Worm (Caenorhabditis elegans) whole organism, L1 larva: Measurements from ENCODE around the gene C15C7.4.

Experiments
- C04F5.9 ChIP-seq: sonication (generic microtip); optimal IDR thresholded peaks from 2 replicates; lab custom pipeline; 2016; ENCODE audit warnings: missing genetic modification characterization, missing compliant biosample characterization
- F16B12.6 ChIP-seq: fragments of 150-350 bp; optimal IDR thresholded peaks from 2 replicates; lab custom pipeline; 2014; ENCODE audit warnings: missing biosample characterization, missing genetic modification characterization
- blmp-1 ChIP-seq: fragments of 150-350 bp; optimal IDR thresholded peaks from 2 replicates; lab custom pipeline; 2014; ENCODE audit warnings: missing biosample characterization, missing genetic modification characterization
- ceh-90 ChIP-seq: sonication (generic microtip); optimal IDR thresholded peaks from 2 replicates; lab custom pipeline; 2016; ENCODE audit warnings: missing genetic modification characterization, missing compliant biosample characterization
- ces-1 ChIP-seq: fragments of 150-350 bp; optimal IDR thresholded peaks from 2 replicates; lab custom pipeline; 2014; ENCODE audit warnings: missing biosample characterization, missing genetic modification reagents, missing genetic modification characterization
- efl-1 ChIP-seq, 4 experiments: fragments of 150-350 bp; optimal IDR thresholded peaks in 3 of 4; peaks in 1 of 4; 1 replicate in 1 of 4; 2 replicates in 3 of 4; lab custom pipeline; 2014; ENCODE audit warnings: missing biosample characterization in 2 of 4, missing genetic modification characterization in 2 of 4, missing genetic modification reagents in 2 of 4
- efl-3 ChIP-seq: fragments of 200-800 bp; sonication (Bioruptor generic); optimal IDR thresholded peaks from 2 replicates; lab custom pipeline; 2018; ENCODE audit warnings: mild to moderate bottlenecking, missing genetic modification characterization, missing compliant biosample characterization
- elt-2 ChIP-seq: sonication (generic microtip); optimal IDR thresholded peaks from 2 replicates; lab custom pipeline; 2016; ENCODE audit warnings: missing genetic modification characterization, mild to moderate bottlenecking, inconsistent platforms, missing compliant biosample characterization, missing genetic modification reagents
- elt-3 ChIP-seq, 6 experiments: fragments of 150-350 bp in 1 of 6; sonication (generic microtip); optimal IDR thresholded peaks; 2 replicates each; lab custom pipeline; 2017 to 2018; ENCODE audit warnings: missing biosample characterization in 6 of 6, missing genetic modification characterization in 6 of 6, inconsistent platforms in 1 of 6
- fkh-4 ChIP-seq: sonication (generic microtip); optimal IDR thresholded peaks from 2 replicates; lab custom pipeline; 2016; ENCODE audit warnings: missing compliant biosample characterization, missing genetic modification characterization, borderline replicate concordance
- grh-1 ChIP-seq: fragments of 200-800 bp; sonication (Bioruptor generic); IDR thresholded peaks from 2 replicates; pipeline ENCODE4 v1.3.6; 2022; ENCODE audit warnings: missing genetic modification reagents, missing genetic modification characterization, missing compliant biosample characterization
- irx-1 ChIP-seq: sonication (generic microtip); optimal IDR thresholded peaks from 2 replicates; lab custom pipeline; 2016; ENCODE audit warnings: missing genetic modification characterization, missing compliant biosample characterization
- jun-1 ChIP-seq: fragments of 150-350 bp; optimal IDR thresholded peaks from 2 replicates; lab custom pipeline; 2014; ENCODE audit warnings: missing biosample characterization, missing genetic modification reagents, missing genetic modification characterization
- lin-13 ChIP-seq: fragments of 150-350 bp; optimal IDR thresholded peaks from 2 replicates; lab custom pipeline; 2014; ENCODE audit warnings: missing biosample characterization, missing genetic modification reagents, missing genetic modification characterization
- lin-14 ChIP-seq: fragments of 200-800 bp; sonication (Bioruptor generic); optimal IDR thresholded peaks from 2 replicates; lab custom pipeline; 2018; ENCODE audit warnings: mild to moderate bottlenecking, missing genetic modification characterization, moderate library complexity, missing compliant biosample characterization
- lin-15B ChIP-seq: fragments of 150-350 bp; sonication (generic microtip); optimal IDR thresholded peaks from 3 replicates; lab custom pipeline; 2014; ENCODE audit warnings: missing biosample characterization, missing genetic modification characterization
- lin-35 ChIP-seq, 2 experiments: fragments of 150-350 bp; optimal IDR thresholded peaks; 2 replicates each; lab custom pipeline; 2014; ENCODE audit warnings: missing biosample characterization in 2 of 2, missing genetic modification characterization in 2 of 2, missing genetic modification reagents in 2 of 2
- lin-39 ChIP-seq: fragments of 150-350 bp; optimal IDR thresholded peaks from 2 replicates; lab custom pipeline; 2014; ENCODE audit warnings: missing biosample characterization, missing genetic modification reagents, missing genetic modification characterization
- mep-1 ChIP-seq: fragments of 150-350 bp; optimal IDR thresholded peaks from 2 replicates; lab custom pipeline; 2014; ENCODE audit warnings: missing biosample characterization, missing genetic modification characterization
- nhr-12 ChIP-seq: sonication (generic microtip); optimal IDR thresholded peaks from 2 replicates; lab custom pipeline; 2017; ENCODE audit warnings: missing biosample characterization, missing genetic modification characterization
- nhr-20 ChIP-seq: sonication (generic microtip); optimal IDR thresholded peaks from 2 replicates; lab custom pipeline; 2016; ENCODE audit warnings: mild to moderate bottlenecking, missing genetic modification characterization, missing compliant biosample characterization
- nhr-237 ChIP-seq: fragments of 150-350 bp; optimal IDR thresholded peaks from 2 replicates; lab custom pipeline; 2014; ENCODE audit warnings: missing biosample characterization, missing genetic modification characterization
- nhr-71 ChIP-seq: sonication (generic microtip); optimal IDR thresholded peaks from 2 replicates; lab custom pipeline; 2016; ENCODE audit warnings: mild to moderate bottlenecking, missing genetic modification characterization, moderate library complexity, missing compliant biosample characterization
- nhr-77 ChIP-seq: fragments of 150-350 bp; optimal IDR thresholded peaks from 2 replicates; lab custom pipeline; 2014; ENCODE audit warnings: missing biosample characterization, missing genetic modification characterization
- nhr-85 ChIP-seq: sonication (generic microtip); peaks from one replicate; lab custom pipeline; 2016; ENCODE audit warnings: missing genetic modification characterization, inconsistent platforms, missing compliant biosample characterization
- nhr-90 ChIP-seq: sonication (generic microtip); optimal IDR thresholded peaks from 2 replicates; lab custom pipeline; 2016; ENCODE audit warnings: mild to moderate bottlenecking, missing genetic modification characterization, missing compliant biosample characterization; ENCODE audit not compliant: poor library complexity
- pqm-1 ChIP-seq: sonication (generic microtip); optimal IDR thresholded peaks from 3 replicates; lab custom pipeline; 2017; ENCODE audit warnings: missing biosample characterization, missing genetic modification characterization
- rnt-1 ChIP-seq: sonication (generic microtip); optimal IDR thresholded peaks from 2 replicates; lab custom pipeline; 2016; ENCODE audit warnings: mild to moderate bottlenecking, missing genetic modification characterization, moderate library complexity, missing compliant biosample characterization
- skn-1 ChIP-seq: fragments of 150-350 bp; optimal IDR thresholded peaks from 2 replicates; lab custom pipeline; 2014; ENCODE audit warnings: missing biosample characterization, missing genetic modification characterization
- snu-23 ChIP-seq: sonication (generic microtip); optimal IDR thresholded peaks from 2 replicates; lab custom pipeline; 2016; ENCODE audit warnings: missing genetic modification characterization, missing compliant biosample characterization
- sup-37 ChIP-seq: fragments of 200-800 bp; sonication (Bioruptor generic); optimal IDR thresholded peaks from 2 replicates; lab custom pipeline; 2018; ENCODE audit warnings: mild to moderate bottlenecking, missing genetic modification characterization, missing compliant biosample characterization
- tbx-2 ChIP-seq: sonication (generic microtip); optimal IDR thresholded peaks from 2 replicates; lab custom pipeline; 2016; ENCODE audit warnings: missing genetic modification characterization, missing compliant biosample characterization
- unc-86 ChIP-seq: sonication (generic microtip); optimal IDR thresholded peaks from 2 replicates; lab custom pipeline; 2016; ENCODE audit warnings: missing genetic modification characterization, missing compliant biosample characterization
- ztf-11 ChIP-seq, 2 experiments: sonication (generic microtip); optimal IDR thresholded peaks; 2 replicates each; lab custom pipeline; 2016 to 2017; ENCODE audit warnings: missing genetic modification characterization in 2 of 2, missing biosample characterization in 1 of 2, missing compliant biosample characterization in 1 of 2

The C15C7.4 gene

ce11 chrX:3141704-3142103 is 3.7 kb upstream of the C15C7.4 start:
- TF ChIP-seq mep-1 (no peak), elt-2 (tag; lab: Kevin White, UChicago) (peak; percentile 67)

ce11 chrX:3152361-3152760 is 7.0 kb downstream of the C15C7.4 start, which contains the start of gene bbln-1:
Gene bbln-1 (minus strand): TSS chrX:3152461.
- TF ChIP-seq nhr-237 (tag; lab: Kevin White, UChicago) (no peak), skn-1 (tag; lab: Kevin White, UChicago) (no peak), grh-1 (GFP tag; lab: Robert Waterston, UW) (no peak), mep-1 (no peak), nhr-77 (tag; lab: Kevin White, UChicago) (no peak), nhr-12 (no peak), efl-3 (GFP tag; lab: Kevin White, UChicago) (no peak), unc-86 (peak; percentile 37)
- TF ChIP-seq, all 84 proteins: peak for 1

ce11 chrX:3153133-3153532 is 7.8 kb downstream of the C15C7.4 start:
- TF ChIP-seq jun-1 (tag; lab: Kevin White, UChicago) (peak; percentile 29), elt-2 (tag; lab: Kevin White, UChicago) (peak; percentile 96), nhr-20 (tag; lab: Kevin White, UChicago) (peak; percentile 25), sup-37 (GFP tag; lab: Kevin White, UChicago) (no peak), elt-3 (tag; optimal IDR thresholded peaks at IDR 0.05; lab: Kevin White, UChicago) (no peak), efl-1 (optimal IDR thresholded peaks at IDR 0.05; lab: Kevin White, UChicago) (no peak), efl-1 (GFP tag; optimal IDR thresholded peaks at IDR 0.05 in 1 of 2; lab: Kevin White, UChicago) (peak in 1 of 2 experiments; percentile 49), pqm-1 (tag; lab: Kevin White, UChicago) (peak; percentile 12), ceh-90 (tag; lab: Kevin White, UChicago) (no peak), lin-35 (GFP tag; optimal IDR thresholded peaks at IDR 0.05; lab: Kevin White, UChicago) (peak in 1 of 2 experiments; percentile 36), lin-14 (GFP tag; lab: Kevin White, UChicago) (peak; percentile 21), rnt-1 (tag; lab: Kevin White, UChicago) (no peak), nhr-85 (tag; lab: Kevin White, UChicago) (no peak), nhr-71 (tag; lab: Kevin White, UChicago) (peak; percentile 42), irx-1 (no peak), ces-1 (no peak)

- TF ChIP-seq elt-2 (tag; lab: Kevin White, UChicago) (peak; percentile 48), snu-23 (GFP tag; lab: Kevin White, UChicago) (no peak)
- TF ChIP-seq, all 84 proteins: peak for 1
Observed at ce11 chrX:3154562-3154961, 9.2 kb downstream of the C15C7.4 start.

- TF ChIP-seq lin-39 (tag; lab: Kevin White, UChicago) = no peak
- TF ChIP-seq tbx-2 (tag; lab: Kevin White, UChicago) = no peak
- no peak for TF ChIP-seq fkh-4 (tag; lab: Kevin White, UChicago)
- peak; percentile 71 for TF ChIP-seq lin-14 (GFP tag; lab: Kevin White, UChicago)
- peak; percentile 88 for TF ChIP-seq nhr-85 (tag; lab: Kevin White, UChicago)
- peak; percentile 10 for TF ChIP-seq elt-2 (tag; lab: Kevin White, UChicago)
- TF ChIP-seq rnt-1 (tag; lab: Kevin White, UChicago) = no peak
- no peak for TF ChIP-seq F16B12.6 (tag; lab: Kevin White, UChicago)
- no peak for TF ChIP-seq ztf-11 (tag; optimal IDR thresholded peaks at IDR 0.05; lab: Kevin White, UChicago)
- TF ChIP-seq blmp-1 (tag; lab: Kevin White, UChicago) = peak; percentile 65
- TF ChIP-seq lin-15B (tag; lab: Kevin White, UChicago) = no peak
- TF ChIP-seq mep-1 = peak; percentile 67
- no peak for TF ChIP-seq nhr-90 (tag; lab: Kevin White, UChicago)
- TF ChIP-seq snu-23 (GFP tag; lab: Kevin White, UChicago) = peak; percentile 23
- TF ChIP-seq lin-13 = no peak
- no peak for TF ChIP-seq C04F5.9 (tag; lab: Kevin White, UChicago)
Observed at ce11 chrX:3155111-3155843, 9.9 kb downstream of the C15C7.4 start.
